Fruit fly (Drosophila melanogaster): ENCODE measurements around the gene CASK.

DNA sequence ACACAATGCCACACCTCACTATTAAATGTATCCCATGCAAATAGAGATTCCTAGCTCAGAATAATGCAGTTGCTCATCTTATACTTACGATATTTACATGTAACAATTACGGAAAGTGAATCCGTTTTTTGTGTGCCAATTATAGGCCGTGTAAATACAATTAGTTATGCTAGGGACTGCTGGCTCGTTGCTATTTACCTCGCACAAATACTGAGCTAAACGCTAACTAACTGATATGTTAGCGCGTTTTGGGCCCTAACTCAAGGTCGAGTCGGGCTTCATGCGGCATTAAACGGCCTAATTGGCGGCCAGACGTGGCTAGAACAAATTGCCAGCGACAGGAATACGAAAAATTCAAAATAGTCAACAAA is 34.4 kb upstream of the CASK start:
- TF ChIP-seq Gug (GFP tag; IDR thresholded peaks at IDR 0.05) (no peak), CG3032 (tag; optimal IDR thresholded peaks at IDR 0.05) (no peak), OdsH (GFP tag; optimal IDR thresholded peaks at IDR 0.05) (no peak), CG10631 (GFP tag; optimal IDR thresholded peaks at IDR 0.05) (no peak), Eip75B (GFP tag; optimal IDR thresholded peaks at IDR 0.05) (no peak)

All from whole organism, prepupa.